Fruit fly (Drosophila melanogaster): Measurements from ENCODE around the gene CG17110.
A peak's percentile ranks its signal among the peaks of the same experiment; 100 is the strongest.

Gene CG17110

dm6 chr3R:23061209-23061608 is 30.3 kb upstream of the CG17110 start, which contains the start of the genes sav and Ublcp1 (continued):
- TF ChIP-seq sd (tag; optimal IDR thresholded peaks at IDR 0.05) (no peak), CG6272 (GFP tag; IDR thresholded peaks at IDR 0.05) (peak; percentile 19; the same call in 1 of the 2 replicates), eve (GFP tag; optimal IDR thresholded peaks at IDR 0.05) (no peak), Atf3 (GFP tag; optimal IDR thresholded peaks at IDR 0.05) (no peak), ato (GFP tag; IDR thresholded peaks at IDR 0.05; ENCODE audit: partially characterized antibody) (peak; percentile 59; the same call in 1 of the 2 replicates), CG8290 (GFP tag; optimal IDR thresholded peaks at IDR 0.05) (peak; percentile 28), CG8290 (tag; optimal IDR thresholded peaks at IDR 0.05) (no peak), seq (GFP tag; IDR thresholded peaks at IDR 0.05) (no peak), CG15073 (GFP tag; optimal IDR thresholded peaks at IDR 0.05) (no peak), prd (optimal IDR thresholded peaks at IDR 0.05) (no peak), prd (GFP tag; IDR thresholded peaks at IDR 0.05) (no peak; the same call in 2 of the 3 replicates), Dek (tag; optimal IDR thresholded peaks at IDR 0.05) (no peak), vnd (GFP tag; IDR thresholded peaks at IDR 0.05; ENCODE audit: partially characterized antibody) (peak; percentile 90), Sry-β (GFP tag; optimal IDR thresholded peaks at IDR 0.05) (no peak), row (GFP tag; IDR thresholded peaks at IDR 0.05) (peak; percentile 67), Nf-YC (tag; optimal IDR thresholded peaks at IDR 0.05) (peak; percentile 9), sug (tag; optimal IDR thresholded peaks at IDR 0.05) (peak; percentile 13), CG11696 (GFP tag; IDR thresholded peaks at IDR 0.05) (no peak), CG7271 (tag; optimal IDR thresholded peaks at IDR 0.05) (no peak), CG14014 (GFP tag; IDR thresholded peaks at IDR 0.05) (no peak), Dip3 (GFP tag; optimal IDR thresholded peaks at IDR 0.05) (no peak), fd102C (GFP tag; optimal IDR thresholded peaks at IDR 0.05) (no peak), Ssrp (tag; optimal IDR thresholded peaks at IDR 0.05) (peak; percentile 17), sc (optimal IDR thresholded peaks at IDR 0.05) (no peak), sc (GFP tag; optimal IDR thresholded peaks at IDR 0.05) (no peak), CG17829 (tag; optimal IDR thresholded peaks at IDR 0.05) (peak; percentile 53), CG32767 (GFP tag; IDR thresholded peaks at IDR 0.05) (no peak), lilli (GFP tag; optimal IDR thresholded peaks at IDR 0.05) (peak; percentile 27), trem (tag; optimal IDR thresholded peaks at IDR 0.05) (peak; percentile 85), CG7963 (GFP tag; IDR thresholded peaks at IDR 0.05; ENCODE audit: partially characterized antibody) (peak; percentile 80), CG18262 (tag; optimal IDR thresholded peaks at IDR 0.05) (peak; percentile 55), insv (GFP tag; optimal IDR thresholded peaks at IDR 0.05) (no peak), zen2 (GFP tag; IDR thresholded peaks at IDR 0.05; ENCODE audit: partially characterized antibody) (peak; percentile 79; the same call in 1 of the 3 replicates), BtbVII (GFP tag; optimal IDR thresholded peaks at IDR 0.05) (no peak), Sox102F (GFP tag; optimal IDR thresholded peaks at IDR 0.05) (peak; percentile 30), Bgb (GFP tag; IDR thresholded peaks at IDR 0.05; ENCODE audit: partially characterized antibody) (peak; percentile 87), grau (tag; optimal IDR thresholded peaks at IDR 0.05) (peak; percentile 25), Neu2 (GFP tag; optimal IDR thresholded peaks at IDR 0.05; ENCODE audit: borderline replicate concordance) (no peak), pho (GFP tag; optimal IDR thresholded peaks at IDR 0.05) (no peak), lbe (GFP tag; optimal IDR thresholded peaks at IDR 0.05) (peak; percentile 61), CG14710 (tag; optimal IDR thresholded peaks at IDR 0.05) (peak; percentile 74), gcm (GFP tag; optimal IDR thresholded peaks at IDR 0.05) (no peak), CG8765 (GFP tag; IDR thresholded peaks at IDR 0.05) (no peak), CG2129 (GFP tag; IDR thresholded peaks at IDR 0.05; ENCODE audit: partially characterized antibody) (peak; percentile 92), HLH54F (GFP tag; optimal IDR thresholded peaks at IDR 0.05) (no peak), CG10462 (GFP tag; optimal IDR thresholded peaks at IDR 0.05) (peak; percentile 12), grn (GFP tag; optimal IDR thresholded peaks at IDR 0.05) (no peak), fd3F (GFP tag; optimal IDR thresholded peaks at IDR 0.05) (no peak), schlank (tag; optimal IDR thresholded peaks at IDR 0.05) (no peak), unpg (GFP tag; optimal IDR thresholded peaks at IDR 0.05) (peak; percentile 36), Tbp (GFP tag; optimal IDR thresholded peaks at IDR 0.05) (no peak)

All from whole organism, embryonic.